Fruit fly (Drosophila melanogaster) whole organism: ENCODE data around the gene CG9582.

Source experiments
- CG8478 ChIP-seq: fragments of >200 bp; optimal IDR thresholded peaks from 2 replicates; lab custom pipeline; 2018; ENCODE audit warnings: inconsistent platforms
- Dll ChIP-seq: fragments of >200 bp; optimal IDR thresholded peaks from 2 replicates; lab custom pipeline; 2017
- EcR ChIP-seq, 2 experiments: fragments of >200 bp; optimal IDR thresholded peaks; 2 replicates each; lab custom pipeline; 2017; ENCODE audit warnings: missing biosample characterization in 2 of 2, missing genetic modification characterization in 2 of 2, missing genetic modification reagents in 2 of 2
- pan ChIP-seq: fragments of >200 bp; optimal IDR thresholded peaks from 2 replicates; lab custom pipeline; 2017
- psq ChIP-seq: fragments of >200 bp; optimal IDR thresholded peaks from 2 replicates; lab custom pipeline; 2017
- usp ChIP-seq: fragments of >200 bp; optimal IDR thresholded peaks from 2 replicates; lab custom pipeline; 2017; ENCODE audit warnings: missing biosample characterization, missing genetic modification characterization, mixed read lengths

Gene CG9582

dm6 chr2L:9031736-9032135 lies at the start of gene CG9582:
Gene CG9582, minus strand, starts transcription at chr2L:9031836.
- TF ChIP-seq psq (lab: Kevin White, UChicago) (no peak), usp (no peak), EcR (GFP tag; optimal IDR thresholded peaks at IDR 0.05; lab: Kevin White, UChicago) (no peak), pan (lab: Kevin White, UChicago) (no peak), Dll (lab: Kevin White, UChicago) (no peak), CG8478 (no peak)

dm6 chr2L:9076821-9077220 lies 45.2 kb upstream of the CG9582 start, which contains the start of gene CG12439:
Gene CG12439, plus strand, starts transcription at chr2L:9077121.
- TF ChIP-seq CG8478 (no peak), pan (lab: Kevin White, UChicago) (no peak), Dll (lab: Kevin White, UChicago) (no peak), psq (lab: Kevin White, UChicago) (no peak)

- TF ChIP-seq usp = no peak
- TF ChIP-seq EcR (GFP tag; optimal IDR thresholded peaks at IDR 0.05; lab: Kevin White, UChicago) = no peak
- TF ChIP-seq psq (lab: Kevin White, UChicago) = no peak
- TF ChIP-seq pan (lab: Kevin White, UChicago) = no peak
- TF ChIP-seq CG8478 = no peak
- no peak for TF ChIP-seq Dll (lab: Kevin White, UChicago)
Observed at dm6 chr2L:9071094-9071612, 39.5 kb upstream of the CG9582 start, which contains the start of gene DIP-zeta. Gene DIP-zeta, minus strand, starts transcription at chr2L:9071164.

- TF ChIP-seq psq (lab: Kevin White, UChicago) (no peak), CG8478 (no peak), Dll (lab: Kevin White, UChicago) (no peak)
Observed at dm6 chr2L:9067124-9067523, 35.5 kb upstream of the CG9582 start.

- TF ChIP-seq pan (lab: Kevin White, UChicago) (no peak), EcR (GFP tag; optimal IDR thresholded peaks at IDR 0.05; lab: Kevin White, UChicago) (no peak), usp (no peak), CG8478 (no peak)
Observed at dm6 chr2L:9026157-9026556, 5.5 kb downstream of the CG9582 start.

dm6 chr2L:9019438-9019837 lies 12.2 kb downstream of the CG9582 start:
- no peak for TF ChIP-seq Dll (lab: Kevin White, UChicago)
- TF ChIP-seq EcR (GFP tag; optimal IDR thresholded peaks at IDR 0.05; lab: Kevin White, UChicago) = no peak
- no peak for TF ChIP-seq CG8478
- no peak for TF ChIP-seq pan (lab: Kevin White, UChicago)
- no peak for TF ChIP-seq usp
- TF ChIP-seq psq (lab: Kevin White, UChicago) = no peak

- no peak for TF ChIP-seq usp
- TF ChIP-seq EcR (GFP tag; optimal IDR thresholded peaks at IDR 0.05; lab: Kevin White, UChicago) = no peak
Observed at dm6 chr2L:9013968-9014367, 17.7 kb downstream of the CG9582 start, which contains the start of gene Rcd-1r. Gene Rcd-1r, minus strand, starts transcription at chr2L:9014068.

dm6 chr2L:9011543-9012238 lies 19.9 kb downstream of the CG9582 start, which contains the start of gene CG13102:
Gene CG13102, plus strand, starts transcription at chr2L:9012188.
- TF ChIP-seq usp (no peak), Dll (lab: Kevin White, UChicago) (no peak), EcR (GFP tag; optimal IDR thresholded peaks at IDR 0.05; lab: Kevin White, UChicago) (no peak), CG8478 (no peak), psq (lab: Kevin White, UChicago) (no peak), pan (lab: Kevin White, UChicago) (no peak)

dm6 chr2L:9010267-9010666 lies 21.4 kb downstream of the CG9582 start, which contains the start of gene CG9568:
Gene CG9568, plus strand, starts transcription at chr2L:9010583.
- no peak for TF ChIP-seq Dll (lab: Kevin White, UChicago)
- no peak for TF ChIP-seq CG8478
- no peak for TF ChIP-seq EcR (GFP tag; optimal IDR thresholded peaks at IDR 0.05; lab: Kevin White, UChicago)
- no peak for TF ChIP-seq psq (lab: Kevin White, UChicago)
- no peak for TF ChIP-seq usp
- TF ChIP-seq pan (lab: Kevin White, UChicago) = no peak

- TF ChIP-seq pan (lab: Kevin White, UChicago) (no peak), Dll (lab: Kevin White, UChicago) (no peak)
Observed at dm6 chr2L:8998237-8998636, 33.4 kb downstream of the CG9582 start, which contains the start of gene Try29F. Gene Try29F, plus strand, starts transcription at chr2L:8998537.

dm6 chr2L:8997285-8997684 lies 34.4 kb downstream of the CG9582 start, which contains the start of the genes alien and CG18661:
Gene alien, minus strand, starts transcription at chr2L:8997379.
Gene CG18661, plus strand, starts transcription at chr2L:8997605.
- TF ChIP-seq usp (no peak), pan (lab: Kevin White, UChicago) (no peak), Dll (lab: Kevin White, UChicago) (no peak), psq (lab: Kevin White, UChicago) (no peak), CG8478 (no peak), EcR (GFP tag; optimal IDR thresholded peaks at IDR 0.05; lab: Kevin White, UChicago) (no peak)

dm6 chr2L:8993650-8994441 lies 37.8 kb downstream of the CG9582 start, which contains the start of gene CG17906:
Gene CG17906, plus strand, starts transcription at chr2L:8994391.
- no peak for TF ChIP-seq Dll (lab: Kevin White, UChicago)
- TF ChIP-seq CG8478 = no peak
- no peak for TF ChIP-seq usp
- TF ChIP-seq pan (lab: Kevin White, UChicago) = no peak
- TF ChIP-seq EcR (GFP tag; optimal IDR thresholded peaks at IDR 0.05; lab: Kevin White, UChicago) = no peak
- no peak for TF ChIP-seq psq (lab: Kevin White, UChicago)
